Worm (Caenorhabditis elegans) whole organism, L1 larva: ENCODE results near the gene nhr-27.

Source experiments
- ceh-63 ChIP-seq: fragments of 200-800 bp; sonication (Bioruptor generic); optimal IDR thresholded peaks from 2 replicates; lab custom pipeline; 2018; ENCODE audit warnings: mild to moderate bottlenecking, missing genetic modification characterization, missing compliant biosample characterization
- elt-3 ChIP-seq, 6 experiments: fragments of 150-350 bp in 1 of 6; sonication (generic microtip); optimal IDR thresholded peaks; 2 replicates each; lab custom pipeline; 2017 to 2018; ENCODE audit warnings: missing biosample characterization in 6 of 6, missing genetic modification characterization in 6 of 6, inconsistent platforms in 1 of 6
- fos-1 ChIP-seq: fragments of 150-350 bp; optimal IDR thresholded peaks from 2 replicates; lab custom pipeline; 2014; ENCODE audit warnings: missing biosample characterization, missing genetic modification characterization
- lin-13 ChIP-seq: fragments of 150-350 bp; optimal IDR thresholded peaks from 2 replicates; lab custom pipeline; 2014; ENCODE audit warnings: missing biosample characterization, missing genetic modification reagents, missing genetic modification characterization
- lin-15B ChIP-seq: fragments of 150-350 bp; sonication (generic microtip); optimal IDR thresholded peaks from 3 replicates; lab custom pipeline; 2014; ENCODE audit warnings: missing biosample characterization, missing genetic modification characterization
- lin-35 ChIP-seq, 2 experiments: fragments of 150-350 bp; optimal IDR thresholded peaks; 2 replicates each; lab custom pipeline; 2014; ENCODE audit warnings: missing biosample characterization in 2 of 2, missing genetic modification characterization in 2 of 2, missing genetic modification reagents in 2 of 2
- lsy-2 ChIP-seq, 2 experiments: fragments of 150-350 bp; optimal IDR thresholded peaks; 2 replicates each; lab custom pipeline; 2014; ENCODE audit warnings: missing biosample characterization in 2 of 2, missing genetic modification characterization in 2 of 2
- nhr-77 ChIP-seq: fragments of 150-350 bp; optimal IDR thresholded peaks from 2 replicates; lab custom pipeline; 2014; ENCODE audit warnings: missing biosample characterization, missing genetic modification characterization
- sox-4 ChIP-seq: sonication (generic microtip); optimal IDR thresholded peaks from 2 replicates; lab custom pipeline; 2016; ENCODE audit warnings: missing genetic modification characterization, missing compliant biosample characterization
- ztf-11 ChIP-seq, 2 experiments: sonication (generic microtip); optimal IDR thresholded peaks; 2 replicates each; lab custom pipeline; 2016 to 2017; ENCODE audit warnings: missing genetic modification characterization in 2 of 2, missing biosample characterization in 1 of 2, missing compliant biosample characterization in 1 of 2

ce11 chrX:12793796-12794195 lies 14.3 kb downstream of the nhr-27 start, which contains the start of gene abf-6:
- TF ChIP-seq ztf-11 (tag; optimal IDR thresholded peaks at IDR 0.05; lab: Kevin White, UChicago) = no peak
- no peak for TF ChIP-seq lin-13
- TF ChIP-seq lin-35 (GFP tag; optimal IDR thresholded peaks at IDR 0.05; lab: Kevin White, UChicago) = no peak
- TF ChIP-seq lsy-2 (tag; optimal IDR thresholded peaks at IDR 0.05; lab: Kevin White, UChicago) = no peak
- TF ChIP-seq ceh-63 = no peak
- no peak for TF ChIP-seq nhr-77 (tag; lab: Kevin White, UChicago)
- TF ChIP-seq fos-1 (tag; lab: Kevin White, UChicago) = no peak
- TF ChIP-seq elt-3 (tag; optimal IDR thresholded peaks at IDR 0.05; lab: Kevin White, UChicago) = no peak
- no peak for TF ChIP-seq sox-4
- no peak for TF ChIP-seq lin-15B (tag; lab: Kevin White, UChicago)
